Worm (Caenorhabditis elegans) whole organism, L3 larva: Measurements from ENCODE around the gene Y75B8A.31.

Experiments
- elt-3 ChIP-seq, 3 experiments: fragments of 150-350 bp in 1 of 3; sonication (generic microtip) in 2 of 3; optimal IDR thresholded peaks; 2 replicates in 2 of 3; 4 replicates in 1 of 3; lab custom pipeline; 2014 to 2017; ENCODE audit warnings: missing biosample characterization in 3 of 3, missing genetic modification characterization in 3 of 3
- hmg-11 ChIP-seq: sonication (generic microtip); optimal IDR thresholded peaks from 2 replicates; lab custom pipeline; 2016; ENCODE audit warnings: missing genetic modification characterization, missing compliant biosample characterization
- pha-4 ChIP-seq: fragments of 150-350 bp; optimal IDR thresholded peaks from 2 replicates; lab custom pipeline; 2014; ENCODE audit warnings: missing biosample characterization, missing genetic modification reagents, missing genetic modification characterization
- snpc-4 ChIP-seq: fragments of 150-350 bp; optimal IDR thresholded peaks from 2 replicates; lab custom pipeline; 2014; ENCODE audit warnings: missing biosample characterization, missing genetic modification characterization
- tbx-2 ChIP-seq: sonication (generic microtip); optimal IDR thresholded peaks from 2 replicates; lab custom pipeline; 2016; ENCODE audit warnings: mild to moderate bottlenecking, missing genetic modification characterization, missing compliant biosample characterization

DNA sequence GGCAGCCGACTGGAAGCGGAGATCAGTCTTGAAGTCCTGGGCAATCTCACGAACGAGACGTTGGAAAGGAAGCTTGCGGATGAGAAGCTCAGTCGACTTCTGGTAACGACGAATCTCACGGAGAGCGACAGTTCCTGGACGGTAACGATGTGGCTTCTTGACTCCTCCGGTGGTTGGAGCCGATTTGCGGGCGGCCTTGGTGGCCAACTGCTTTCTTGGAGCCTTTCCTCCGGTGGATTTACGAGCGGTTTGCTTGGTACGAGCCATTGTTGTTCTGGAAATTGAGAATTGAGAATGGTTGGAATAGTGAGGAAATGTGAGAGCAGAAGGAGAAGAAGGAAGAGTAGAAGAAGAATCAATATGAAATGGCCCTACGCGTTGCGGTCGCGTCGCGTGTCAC, 16.4 kb downstream of the Y75B8A.31 start:
- TF ChIP-seq hmg-11 (tag; lab: Kevin White, UChicago) (no peak), snpc-4 (no peak), tbx-2 (tag; lab: Kevin White, UChicago) (no peak), elt-3 (tag; optimal IDR thresholded peaks at IDR 0.05; lab: Kevin White, UChicago) (no peak), pha-4 (no peak)
